Fruit fly (Drosophila melanogaster): ENCODE data around the gene CG43219.
A peak's percentile ranks its signal among the peaks of the same experiment; 100 is the strongest.

CG43219 gene

dm6 chr3L:21176935-21177581 lies 43.1 kb upstream of the CG43219 start (continued):
- TF ChIP-seq ems (GFP tag; optimal IDR thresholded peaks at IDR 0.05) (peak; percentile 47), aop (GFP tag; IDR thresholded peaks at IDR 0.05) (no peak), CG11247 (GFP tag; IDR thresholded peaks at IDR 0.05) (peak; percentile 78), CG8359 (GFP tag; optimal IDR thresholded peaks at IDR 0.05; ENCODE audit: borderline replicate concordance) (no peak), slou (GFP tag; optimal IDR thresholded peaks at IDR 0.05) (peak; percentile 45), Lim3 (GFP tag; IDR thresholded peaks at IDR 0.05) (no peak), Max (GFP tag; optimal IDR thresholded peaks at IDR 0.05) (peak; percentile 69), oc (tag; optimal IDR thresholded peaks at IDR 0.05) (no peak), CG18262 (tag; optimal IDR thresholded peaks at IDR 0.05) (no peak), gfzf (GFP tag; optimal IDR thresholded peaks at IDR 0.05) (no peak), CG6765 (GFP tag; optimal IDR thresholded peaks at IDR 0.05) (peak; percentile 59), slbo (GFP tag; IDR thresholded peaks at IDR 0.05) (peak; percentile 93), mirr (GFP tag; optimal IDR thresholded peaks at IDR 0.05) (no peak), Sox100B (GFP tag; optimal IDR thresholded peaks at IDR 0.05) (no peak), C15 (GFP tag; IDR thresholded peaks at IDR 0.05) (no peak), Jarid2 (GFP tag; optimal IDR thresholded peaks at IDR 0.05) (peak; percentile 16), Dek (tag; optimal IDR thresholded peaks at IDR 0.05) (peak; percentile 70), sr (GFP tag; IDR thresholded peaks at IDR 0.05) (no peak), nerfin-2 (GFP tag; IDR thresholded peaks at IDR 0.05; ENCODE audit: partially characterized antibody) (no peak), Awh (GFP tag; IDR thresholded peaks at IDR 0.05) (peak; percentile 69; the same call in 1 of the 2 replicates), gsb-n (tag; optimal IDR thresholded peaks at IDR 0.05) (no peak), Adf1 (GFP tag; IDR thresholded peaks at IDR 0.05) (peak; percentile 62), Sox102F (GFP tag; optimal IDR thresholded peaks at IDR 0.05) (no peak), h (optimal IDR thresholded peaks at IDR 0.05) (no peak), CG9215 (GFP tag; IDR thresholded peaks at IDR 0.05) (peak; percentile 72), Sin3A (optimal IDR thresholded peaks at IDR 0.05) (no peak), CG18011 (GFP tag; optimal IDR thresholded peaks at IDR 0.05) (peak; percentile 43), sob (GFP tag; IDR thresholded peaks at IDR 0.05) (peak; percentile 80), lilli (GFP tag; optimal IDR thresholded peaks at IDR 0.05) (peak; percentile 80), gt (GFP tag; IDR thresholded peaks at IDR 0.05) (no peak), CG15479 (GFP tag; optimal IDR thresholded peaks at IDR 0.05) (no peak), zfh2 (GFP tag; optimal IDR thresholded peaks at IDR 0.05) (peak; percentile 72), CkIIα-i1 (GFP tag; IDR thresholded peaks at IDR 0.05) (no peak), Deaf1 (tag; optimal IDR thresholded peaks at IDR 0.05) (peak; percentile 34), CG7271 (tag; optimal IDR thresholded peaks at IDR 0.05) (no peak), CG10366 (GFP tag; IDR thresholded peaks at IDR 0.05) (peak; percentile 66), Myb (GFP tag; optimal IDR thresholded peaks at IDR 0.05) (peak; percentile 25), CG15073 (GFP tag; optimal IDR thresholded peaks at IDR 0.05) (no peak), CG14441 (GFP tag; IDR thresholded peaks at IDR 0.05) (peak; percentile 77), CG5245 (GFP tag; optimal IDR thresholded peaks at IDR 0.05) (no peak), Kr (GFP tag; optimal IDR thresholded peaks at IDR 0.05) (no peak), CG18764 (GFP tag; optimal IDR thresholded peaks at IDR 0.05) (peak; percentile 5), ken (GFP tag; IDR thresholded peaks at IDR 0.05) (no peak), Dll (GFP tag; IDR thresholded peaks at IDR 0.05; ENCODE audit: partially characterized antibody) (no peak), CG12299 (tag; optimal IDR thresholded peaks at IDR 0.05) (peak; percentile 16), bowl (GFP tag; IDR thresholded peaks at IDR 0.05) (peak; percentile 16; the same call in 1 of the 2 replicates), CG12659 (GFP tag; optimal IDR thresholded peaks at IDR 0.05) (peak; percentile 73), CG11398 (GFP tag; optimal IDR thresholded peaks at IDR 0.05) (no peak), sens-2 (GFP tag; IDR thresholded peaks at IDR 0.05) (no peak), z (GFP tag; IDR thresholded peaks at IDR 0.05) (no peak), Poxn (GFP tag; IDR thresholded peaks at IDR 0.05) (0 out of 2 replicates have a peak, but pooled peaks have one; percentile 45), Hey (tag; optimal IDR thresholded peaks at IDR 0.05) (no peak)

All from whole organism, embryonic.